Worm (Caenorhabditis elegans) whole organism, young adult: ENCODE data around the gene srf-3.

Source experiments
- B0019.2 ChIP-seq: fragments of 200-800 bp; sonication (Bioruptor generic); conservative IDR thresholded peaks from 2 replicates; pipeline ENCODE4 v1.3.6; 2022; ENCODE audit warnings: missing genetic modification reagents, missing genetic modification characterization, missing compliant biosample characterization
- F10E7.11 ChIP-seq: sonication (generic microtip); optimal IDR thresholded peaks from 2 replicates; lab custom pipeline; 2017; ENCODE audit warnings: mild to moderate bottlenecking, missing genetic modification characterization, moderate library complexity, missing compliant biosample characterization
- F37B4.10 ChIP-seq: fragments of 200-800 bp; sonication (Bioruptor generic); IDR thresholded peaks from 2 replicates; pipeline ENCODE4 v1.3.6; 2022; ENCODE audit warnings: missing genetic modification characterization, missing compliant biosample characterization
- F49E8.2 ChIP-seq: sonication (generic microtip); optimal IDR thresholded peaks from 3 replicates; lab custom pipeline; 2017; ENCODE audit warnings: missing genetic modification characterization, mild to moderate bottlenecking, missing compliant biosample characterization, antibody characterized with exemption, moderate library complexity; ENCODE audit not compliant: insufficient read depth
- T26A5.8 ChIP-seq: sonication (generic microtip); optimal IDR thresholded peaks from 2 replicates; lab custom pipeline; 2016; ENCODE audit warnings: missing genetic modification characterization, missing compliant biosample characterization
- Y53F4B.3 ChIP-seq: fragments of 200-800 bp; sonication (Bioruptor generic); IDR thresholded peaks from 2 replicates; pipeline ENCODE4 v1.3.6; 2022; ENCODE audit warnings: missing genetic modification reagents, missing genetic modification characterization, missing compliant biosample characterization
- Y53G8AR.9 ChIP-seq: fragments of 200-800 bp; sonication (Bioruptor generic); conservative IDR thresholded peaks from 2 replicates; pipeline ENCODE4 v1.3.6; 2022; ENCODE audit warnings: missing genetic modification reagents, missing genetic modification characterization, missing compliant biosample characterization
- Y67H2A.10 ChIP-seq: fragments of 200-800 bp; sonication (Bioruptor generic); conservative IDR thresholded peaks from 2 replicates; pipeline ENCODE4 v1.3.6; 2022; ENCODE audit warnings: missing genetic modification reagents, missing genetic modification characterization, missing compliant biosample characterization
- Y95B8A.8 ChIP-seq: fragments of 200-800 bp; sonication (Bioruptor generic); IDR thresholded peaks from 2 replicates; pipeline ENCODE4 v1.3.6; 2022; ENCODE audit warnings: missing genetic modification reagents, missing genetic modification characterization, missing compliant biosample characterization
- ZK185.1 ChIP-seq: sonication (generic microtip); optimal IDR thresholded peaks from 2 replicates; lab custom pipeline; 2016; ENCODE audit warnings: mild to moderate bottlenecking, missing genetic modification characterization, missing compliant biosample characterization; ENCODE audit not compliant: poor library complexity, severe bottlenecking
- aptf-3 ChIP-seq: fragments of 200-800 bp; sonication (Bioruptor generic); IDR thresholded peaks from 2 replicates; pipeline ENCODE4 v1.3.6; 2022; ENCODE audit warnings: missing genetic modification characterization, missing compliant biosample characterization
- ccch-3 ChIP-seq: fragments of 200-800 bp; sonication (Bioruptor generic); optimal IDR thresholded peaks from 2 replicates; lab custom pipeline; 2018; ENCODE audit warnings: mild to moderate bottlenecking, missing genetic modification characterization, missing compliant biosample characterization
- ceh-27 ChIP-seq: fragments of 200-800 bp; sonication (Bioruptor generic); optimal IDR thresholded peaks from 2 replicates; lab custom pipeline; 2018; ENCODE audit warnings: mild to moderate bottlenecking, missing genetic modification characterization, moderate library complexity, missing compliant biosample characterization
- ceh-40 ChIP-seq: fragments of 200-800 bp; sonication (Bioruptor generic); IDR thresholded peaks from 2 replicates; pipeline ENCODE4 v1.3.6; 2022; ENCODE audit warnings: missing genetic modification characterization, missing compliant biosample characterization
- egrh-3 ChIP-seq: fragments of 200-800 bp; sonication (Bioruptor generic); IDR thresholded peaks from 2 replicates; pipeline ENCODE4 v1.3.6; 2022; ENCODE audit warnings: missing genetic modification reagents, missing genetic modification characterization, missing compliant biosample characterization
- ets-4 ChIP-seq: fragments of 200-800 bp; sonication (Bioruptor generic); optimal IDR thresholded peaks from 2 replicates; lab custom pipeline; 2018; ENCODE audit warnings: mild to moderate bottlenecking, missing genetic modification characterization, missing compliant biosample characterization
- gei-17 ChIP-seq: fragments of 200-800 bp; sonication (Bioruptor generic); optimal IDR thresholded peaks from 2 replicates; lab custom pipeline; 2018; ENCODE audit warnings: mild to moderate bottlenecking, missing genetic modification characterization, missing compliant biosample characterization
- hlh-12 ChIP-seq: sonication (generic microtip); optimal IDR thresholded peaks from 2 replicates; lab custom pipeline; 2016; ENCODE audit warnings: missing genetic modification characterization, missing compliant biosample characterization
- let-607 ChIP-seq, 2 experiments: fragments of 200-800 bp in 1 of 2; sonication (Bioruptor generic) in 1 of 2; sonication (generic microtip) in 1 of 2; optimal IDR thresholded peaks; 2 replicates each; lab custom pipeline; 2016 to 2018; ENCODE audit warnings: mild to moderate bottlenecking in 2 of 2, missing compliant biosample characterization in 2 of 2, missing genetic modification characterization in 2 of 2, moderate library complexity in 2 of 2, missing genotype in 1 of 2
- lin-26 ChIP-seq: fragments of 200-800 bp; sonication (Bioruptor generic); IDR thresholded peaks from 2 replicates; pipeline ENCODE4 v1.3.6; 2022; ENCODE audit warnings: missing genetic modification reagents, missing genetic modification characterization, missing compliant biosample characterization
- lin-35 ChIP-seq, 3 experiments: fragments of 150-350 bp in 2 of 3; sonication (generic microtip) in 1 of 3; optimal IDR thresholded peaks; 2 replicates each; lab custom pipeline; 2014 to 2018; ENCODE audit warnings: missing biosample characterization in 3 of 3, missing genetic modification characterization in 3 of 3, missing genetic modification reagents in 3 of 3
- lir-1 ChIP-seq: fragments of 200-800 bp; sonication (Bioruptor generic); conservative IDR thresholded peaks from 2 replicates; pipeline ENCODE4 v1.3.6; 2022; ENCODE audit warnings: missing genetic modification reagents, missing genetic modification characterization, missing compliant biosample characterization
- lsy-27 ChIP-seq: sonication (generic microtip); optimal IDR thresholded peaks from 2 replicates; lab custom pipeline; 2017; ENCODE audit warnings: missing genetic modification characterization, mild to moderate bottlenecking, missing compliant biosample characterization, antibody characterized with exemption, missing genotype, borderline replicate concordance; ENCODE audit not compliant: insufficient read depth
- madf-10 ChIP-seq: sonication (generic microtip); optimal IDR thresholded peaks from 2 replicates; lab custom pipeline; 2016; ENCODE audit warnings: mild to moderate bottlenecking, missing genetic modification characterization, missing compliant biosample characterization
- madf-8 ChIP-seq: fragments of 200-800 bp; sonication (Bioruptor generic); conservative IDR thresholded peaks from 2 replicates; pipeline ENCODE4 v1.3.6; 2022; ENCODE audit warnings: missing genetic modification reagents, missing genetic modification characterization, missing compliant biosample characterization
- mes-4 ChIP-seq: sonication (generic microtip); optimal IDR thresholded peaks from 2 replicates; lab custom pipeline; 2016; ENCODE audit warnings: missing genotype, missing genetic modification characterization, missing compliant biosample characterization
- mxl-1 ChIP-seq: sonication (generic microtip); optimal IDR thresholded peaks from 2 replicates; lab custom pipeline; 2016; ENCODE audit warnings: missing genetic modification characterization, missing compliant biosample characterization
- nhr-27 ChIP-seq: fragments of 200-800 bp; sonication (Bioruptor generic); optimal IDR thresholded peaks from 2 replicates; lab custom pipeline; 2018; ENCODE audit warnings: mild to moderate bottlenecking, missing genetic modification characterization, moderate library complexity, missing compliant biosample characterization
- nhr-80 ChIP-seq: sonication (generic microtip); optimal IDR thresholded peaks from 2 replicates; lab custom pipeline; 2016; ENCODE audit warnings: missing genetic modification characterization, missing compliant biosample characterization
- nhr-90 ChIP-seq: sonication (generic microtip); optimal IDR thresholded peaks from 2 replicates; lab custom pipeline; 2016; ENCODE audit warnings: missing genotype, mild to moderate bottlenecking, missing genetic modification characterization, missing compliant biosample characterization
- snpc-4 ChIP-seq, 5 experiments: fragments of 150-350 bp in 1 of 5; sonication (generic microtip) in 4 of 5; optimal IDR thresholded peaks; 2 replicates each; lab custom pipeline; 2014 to 2018; ENCODE audit warnings: missing genetic modification characterization in 5 of 5, missing biosample characterization in 3 of 5, antibody characterized with exemption in 2 of 5, mild to moderate bottlenecking in 2 of 5, missing compliant biosample characterization in 2 of 5, missing genotype in 2 of 5, moderate library complexity in 2 of 5, missing genetic modification reagents in 1 of 5
- tlf-1 ChIP-seq: fragments of 200-800 bp; sonication (Bioruptor generic); optimal IDR thresholded peaks from 2 replicates; lab custom pipeline; 2018; ENCODE audit warnings: mild to moderate bottlenecking, missing genetic modification characterization, missing compliant biosample characterization
- ztf-22 ChIP-seq: fragments of 200-800 bp; sonication (Bioruptor generic); optimal IDR thresholded peaks from 2 replicates; lab custom pipeline; 2018; ENCODE audit warnings: mild to moderate bottlenecking, missing genetic modification characterization, moderate library complexity, missing compliant biosample characterization

Gene srf-3

DNA sequence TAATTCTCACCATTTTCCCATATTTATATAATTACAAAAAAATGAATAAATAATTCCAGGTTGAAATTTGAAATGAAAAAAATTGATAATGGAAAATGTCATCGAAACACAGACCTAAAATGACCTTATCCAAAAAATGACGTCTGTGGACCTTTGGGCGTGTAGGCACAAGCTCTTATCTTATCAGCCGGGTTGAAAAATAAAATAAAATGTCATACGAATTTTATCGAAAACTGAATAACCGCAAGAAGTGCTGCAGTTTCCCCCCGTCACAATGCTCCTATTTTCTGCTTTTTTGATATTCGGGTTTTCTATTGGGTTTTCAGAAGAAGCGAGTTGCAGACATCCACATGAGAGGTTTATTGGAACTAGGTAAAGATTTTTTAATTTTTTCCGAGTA lies 16.6 kb downstream of the srf-3 start, which contains the start of gene clec-186 (continued):
- TF ChIP-seq aptf-3 (GFP tag; lab: Robert Waterston, UW) (no peak), nhr-90 (tag; lab: Kevin White, UChicago) (no peak), F49E8.2 (tag; lab: Kevin White, UChicago) (no peak), ztf-22 (peak; percentile 11), Y53F4B.3 (GFP tag; lab: Robert Waterston, UW) (no peak), madf-8 (GFP tag; lab: Robert Waterston, UW) (no peak), lin-26 (GFP tag; lab: Robert Waterston, UW) (no peak), madf-10 (tag; lab: Kevin White, UChicago) (no peak), nhr-27 (tag; lab: Kevin White, UChicago) (no peak)

DNA sequence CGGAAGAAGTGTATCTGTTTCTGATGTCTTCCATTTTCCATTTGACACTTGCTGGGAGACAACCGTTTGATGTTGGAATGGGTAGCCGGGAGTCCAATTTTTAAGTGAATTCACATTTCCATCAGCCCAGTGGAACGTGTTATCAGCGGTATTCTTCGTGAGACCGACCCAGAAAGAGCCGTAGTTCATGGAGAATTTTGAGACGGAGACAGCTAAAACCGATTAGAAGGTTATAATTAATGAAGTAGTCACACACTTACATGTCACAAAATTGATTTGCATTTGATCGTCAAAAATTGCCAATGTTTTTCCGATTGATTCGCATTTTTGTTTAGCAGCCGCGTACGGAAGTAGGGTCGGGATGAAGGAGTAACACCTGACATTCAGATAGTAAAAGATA lies 20.1 kb downstream of the srf-3 start:
- TF ChIP-seq Y67H2A.10 (GFP tag; lab: Robert Waterston, UW): no peak
- no peak for TF ChIP-seq mes-4 (tag; lab: Kevin White, UChicago)
- peak; percentile 26 for TF ChIP-seq ets-4
- TF ChIP-seq ceh-40 (GFP tag; lab: Robert Waterston, UW): no peak
- TF ChIP-seq T26A5.8 (tag; lab: Kevin White, UChicago): no peak
- TF ChIP-seq nhr-80 (tag; lab: Kevin White, UChicago): peak; percentile 88
- TF ChIP-seq lin-35 (GFP tag; optimal IDR thresholded peaks at IDR 0.05; lab: Kevin White, UChicago): no peak
- TF ChIP-seq lsy-27 (tag; lab: Kevin White, UChicago): no peak
- TF ChIP-seq gei-17 (GFP tag; lab: Kevin White, UChicago): no peak
- no peak for TF ChIP-seq ceh-27 (GFP tag; lab: Kevin White, UChicago)
- TF ChIP-seq tlf-1 (GFP tag; lab: Kevin White, UChicago): no peak
- TF ChIP-seq egrh-3 (GFP tag; lab: Robert Waterston, UW): no peak
- TF ChIP-seq Y95B8A.8 (GFP tag; lab: Robert Waterston, UW): no peak
- TF ChIP-seq let-607 (tag; optimal IDR thresholded peaks at IDR 0.05; lab: Kevin White, UChicago): peak in 1 of 2 experiments; percentile 16
- no peak for TF ChIP-seq lir-1 (GFP tag; lab: Robert Waterston, UW)

DNA sequence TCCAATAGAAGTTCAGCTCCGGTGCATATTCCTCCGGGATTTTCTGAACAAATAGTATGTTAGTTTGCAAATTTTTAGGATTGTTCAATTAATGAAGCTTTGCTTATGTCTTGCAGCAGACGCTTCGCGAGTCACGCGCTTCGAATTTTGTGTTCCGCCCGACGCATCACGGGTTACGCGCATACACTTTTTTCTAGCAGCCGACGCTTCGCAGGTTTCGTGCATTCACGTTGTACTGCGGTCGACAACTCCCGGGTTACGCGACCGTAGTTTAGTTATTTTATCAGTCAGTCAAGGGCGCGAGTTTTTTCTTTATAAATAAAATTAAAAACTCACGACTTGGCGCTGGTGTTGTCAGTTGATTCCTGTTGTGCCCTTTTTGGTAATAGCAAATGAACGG lies 20.5 kb downstream of the srf-3 start:
- no peak for TF ChIP-seq ccch-3 (GFP tag; lab: Kevin White, UChicago)
- TF ChIP-seq snpc-4 (GFP tag; optimal IDR thresholded peaks at IDR 0.05; lab: Kevin White, UChicago): no peak
- peak; percentile 46 to 89 (median 70) for TF ChIP-seq snpc-4 (tag; optimal IDR thresholded peaks at IDR 0.05; lab: Kevin White, UChicago)
- TF ChIP-seq F37B4.10 (GFP tag; lab: Robert Waterston, UW): 0 out of 2 replicates have a peak, but pooled peaks have one; percentile 25

- TF ChIP-seq B0019.2 (GFP tag; lab: Robert Waterston, UW): no peak
- TF ChIP-seq ZK185.1 (tag; lab: Kevin White, UChicago): no peak
- TF ChIP-seq F10E7.11: no peak
- TF ChIP-seq ceh-27 (GFP tag; lab: Kevin White, UChicago): no peak
- TF ChIP-seq Y53G8AR.9 (GFP tag; lab: Robert Waterston, UW): no peak
- TF ChIP-seq mxl-1 (tag; lab: Kevin White, UChicago): no peak
- no peak for TF ChIP-seq hlh-12
Measured at ce11 chrIV:12870315-12870714, 21.0 kb downstream of the srf-3 start.
